Worm (Caenorhabditis elegans): Measurements from ENCODE around the gene hsp-90.

hsp-90 gene

ce11 chrV:14711077-14711476, 26.4 kb downstream of the hsp-90 start, which contains the start of gene ssp-33:
TSS of gene ssp-33 (plus strand) at chrV:14711377.
- TF ChIP-seq nhr-237 (tag; optimal IDR thresholded peaks at IDR 0.05) (no peak), pha-4 (tag; optimal IDR thresholded peaks at IDR 0.05) (no peak), mls-2 (tag; optimal IDR thresholded peaks at IDR 0.05) (no peak), lin-13 (tag; optimal IDR thresholded peaks at IDR 0.05) (no peak), nhr-2 (tag; optimal IDR thresholded peaks at IDR 0.05) (no peak), zip-8 (tag; optimal IDR thresholded peaks at IDR 0.05) (no peak), nhr-76 (tag; optimal IDR thresholded peaks at IDR 0.05) (no peak)

ce11 chrV:14712316-14712715, 27.6 kb downstream of the hsp-90 start, which contains the start of gene R08A2.5:
TSS of gene R08A2.5 (plus strand) at chrV:14712616.
- TF ChIP-seq bed-3 (GFP tag; optimal IDR thresholded peaks at IDR 0.05) (no peak), nhr-2 (tag; optimal IDR thresholded peaks at IDR 0.05) (no peak), unc-62 (GFP tag; optimal IDR thresholded peaks at IDR 0.05) (no peak), nhr-76 (tag; optimal IDR thresholded peaks at IDR 0.05) (no peak), M03D4.4 (tag; optimal IDR thresholded peaks at IDR 0.05) (no peak), ceh-39 (tag; optimal IDR thresholded peaks at IDR 0.05) (no peak), nhr-12 (tag; optimal IDR thresholded peaks at IDR 0.05) (no peak)

DNA sequence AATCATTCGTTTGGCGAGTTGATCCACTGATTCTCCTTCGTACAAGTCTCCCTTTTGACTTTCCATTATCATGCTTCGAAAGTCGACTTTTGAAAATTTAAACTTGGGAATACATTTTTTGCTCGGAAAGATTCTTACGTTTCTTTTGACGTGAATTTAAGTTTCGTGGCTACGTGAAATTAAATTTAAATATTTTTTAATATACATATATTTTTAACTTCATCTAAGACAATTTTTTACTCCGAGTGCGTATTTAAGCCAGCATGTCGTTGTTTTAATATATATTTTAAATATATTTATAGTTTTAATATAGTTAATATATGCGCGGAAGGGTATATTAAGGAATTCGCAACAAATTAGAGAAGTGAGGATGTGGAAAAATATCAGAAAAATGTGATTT, 30.9 kb downstream of the hsp-90 start, which contains the start of gene R08A2.2:
R08A2.2 (minus strand) TSS at position 101 of the 400 bp plus-strand sequence.
- TF ChIP-seq nhr-2 (tag; optimal IDR thresholded peaks at IDR 0.05) (no peak), nhr-12 (tag; optimal IDR thresholded peaks at IDR 0.05) (no peak), unc-39 (tag; optimal IDR thresholded peaks at IDR 0.05) (no peak), sptf-1 (tag; optimal IDR thresholded peaks at IDR 0.05) (no peak), mep-1 (tag; optimal IDR thresholded peaks at IDR 0.05) (no peak), ceh-39 (tag; optimal IDR thresholded peaks at IDR 0.05) (no peak), lin-13 (tag; optimal IDR thresholded peaks at IDR 0.05) (no peak), pha-4 (tag; optimal IDR thresholded peaks at IDR 0.05) (no peak), unc-62 (GFP tag; optimal IDR thresholded peaks at IDR 0.05) (no peak), cnd-1 (tag; optimal IDR thresholded peaks at IDR 0.05) (no peak), lsy-2 (tag; optimal IDR thresholded peaks at IDR 0.05) (no peak), tbx-8 (GFP tag; optimal IDR thresholded peaks at IDR 0.05) (no peak), unc-120 (tag; optimal IDR thresholded peaks at IDR 0.05; ENCODE audit: poor library complexity, severe bottlenecking) (no peak), elt-1 (tag; optimal IDR thresholded peaks at IDR 0.05; ENCODE audit: borderline replicate concordance, insufficient read depth) (no peak), ces-1 (GFP tag; optimal IDR thresholded peaks at IDR 0.05) (no peak), ham-2 (GFP tag; optimal IDR thresholded peaks at IDR 0.05) (no peak), ceh-83 (GFP tag; optimal IDR thresholded peaks at IDR 0.05) (no peak), nhr-28 (tag; optimal IDR thresholded peaks at IDR 0.05) (no peak), M03D4.4 (tag; optimal IDR thresholded peaks at IDR 0.05) (no peak), ztf-11 (tag; optimal IDR thresholded peaks at IDR 0.05) (no peak)

ce11 chrV:14716114-14716513, 31.4 kb downstream of the hsp-90 start, which contains the start of gene fbxa-147:
TSS of gene fbxa-147 (plus strand) at chrV:14716499.
- TF ChIP-seq mab-5 (tag; optimal IDR thresholded peaks at IDR 0.05), result no peak
- no peak for TF ChIP-seq flh-1 (GFP tag; optimal IDR thresholded peaks at IDR 0.05)
- no peak for TF ChIP-seq tbx-8 (GFP tag; optimal IDR thresholded peaks at IDR 0.05)
- TF ChIP-seq unc-120 (tag; optimal IDR thresholded peaks at IDR 0.05; ENCODE audit: poor library complexity, severe bottlenecking), result no peak
- TF ChIP-seq unc-62 (GFP tag; optimal IDR thresholded peaks at IDR 0.05), result no peak
- no peak for TF ChIP-seq elt-3 (tag; optimal IDR thresholded peaks at IDR 0.05)
- TF ChIP-seq sptf-1 (tag; optimal IDR thresholded peaks at IDR 0.05), result no peak
- no peak for TF ChIP-seq mls-2 (tag; optimal IDR thresholded peaks at IDR 0.05)
- TF ChIP-seq nhr-28 (tag; optimal IDR thresholded peaks at IDR 0.05), result no peak
- no peak for TF ChIP-seq sem-2 (GFP tag; optimal IDR thresholded peaks at IDR 0.05)
- no peak for TF ChIP-seq pha-4 (tag; optimal IDR thresholded peaks at IDR 0.05)
- no peak for TF ChIP-seq zip-8 (tag; optimal IDR thresholded peaks at IDR 0.05)
- no peak for TF ChIP-seq nhr-76 (tag; optimal IDR thresholded peaks at IDR 0.05)
- TF ChIP-seq elt-1 (tag; optimal IDR thresholded peaks at IDR 0.05; ENCODE audit: borderline replicate concordance, insufficient read depth), result no peak
- TF ChIP-seq ces-1 (GFP tag; optimal IDR thresholded peaks at IDR 0.05), result no peak
- no peak for TF ChIP-seq bed-3 (GFP tag; optimal IDR thresholded peaks at IDR 0.05)
- no peak for TF ChIP-seq ceh-83 (GFP tag; optimal IDR thresholded peaks at IDR 0.05)
- TF ChIP-seq cnd-1 (tag; optimal IDR thresholded peaks at IDR 0.05), result no peak
- TF ChIP-seq lin-13 (tag; optimal IDR thresholded peaks at IDR 0.05), result no peak
- TF ChIP-seq ceh-43 (GFP tag; optimal IDR thresholded peaks at IDR 0.05), result no peak

ce11 chrV:14719491-14719890, 34.8 kb downstream of the hsp-90 start, which contains the start of gene R08A2.1:
TSS of gene R08A2.1 (minus strand) at chrV:14719591.
- TF ChIP-seq flh-1 (GFP tag; optimal IDR thresholded peaks at IDR 0.05) (no peak), ceh-83 (GFP tag; optimal IDR thresholded peaks at IDR 0.05) (no peak), ceh-39 (tag; optimal IDR thresholded peaks at IDR 0.05) (no peak), nhr-12 (tag; optimal IDR thresholded peaks at IDR 0.05) (no peak), snpc-4 (tag; optimal IDR thresholded peaks at IDR 0.05) (no peak), ceh-43 (GFP tag; optimal IDR thresholded peaks at IDR 0.05) (no peak), bed-3 (GFP tag; optimal IDR thresholded peaks at IDR 0.05) (no peak), mls-2 (tag; optimal IDR thresholded peaks at IDR 0.05) (no peak), sem-2 (GFP tag; optimal IDR thresholded peaks at IDR 0.05) (no peak), drap-1 (GFP tag; optimal IDR thresholded peaks at IDR 0.05) (no peak)

All from whole organism, mixed stage, embryonic.